Worm (Caenorhabditis elegans): ENCODE data around the gene F46H5.5.

F46H5.5 gene

ce11 chrX:7256891-7257290 lies at the start of gene F46H5.5:
TSS of gene F46H5.5 (minus strand) at chrX:7256991.
- TF ChIP-seq fkh-6 (tag; optimal IDR thresholded peaks at IDR 0.05) (no peak), pqm-1 (tag; optimal IDR thresholded peaks at IDR 0.05) (no peak), elt-4 (tag; optimal IDR thresholded peaks at IDR 0.05) (no peak), pha-4 (tag; optimal IDR thresholded peaks at IDR 0.05) (no peak), tbx-2 (tag; optimal IDR thresholded peaks at IDR 0.05) (no peak), ceh-45 (GFP tag; IDR thresholded peaks at IDR 0.05) (no peak), C08G9.2 (tag; optimal IDR thresholded peaks at IDR 0.05) (no peak)

ce11 chrX:7306434-7306833 lies 49.6 kb upstream of the F46H5.5 start:
- no peak for TF ChIP-seq madf-2 (tag; optimal IDR thresholded peaks at IDR 0.05)
- TF ChIP-seq dve-1 (tag; optimal IDR thresholded peaks at IDR 0.05): peak; percentile 16
- peak; percentile 63 for TF ChIP-seq nfya-1 (tag; optimal IDR thresholded peaks at IDR 0.05)
- peak; percentile 32 for TF ChIP-seq ceh-18 (tag; optimal IDR thresholded peaks at IDR 0.05)

ce11 chrX:7305520-7306186 lies 48.9 kb upstream of the F46H5.5 start, which contains the start of gene sur-5:
TSS of gene sur-5 (minus strand) at chrX:7305570.
- TF ChIP-seq elt-2 (tag; optimal IDR thresholded peaks at IDR 0.05): peak; percentile 87
- TF ChIP-seq unc-55 (GFP tag; optimal IDR thresholded peaks at IDR 0.05): no peak
- no peak for TF ChIP-seq nfya-1 (tag; optimal IDR thresholded peaks at IDR 0.05)
- TF ChIP-seq mec-3 (tag; optimal IDR thresholded peaks at IDR 0.05; ENCODE audit: borderline replicate concordance): no peak

DNA sequence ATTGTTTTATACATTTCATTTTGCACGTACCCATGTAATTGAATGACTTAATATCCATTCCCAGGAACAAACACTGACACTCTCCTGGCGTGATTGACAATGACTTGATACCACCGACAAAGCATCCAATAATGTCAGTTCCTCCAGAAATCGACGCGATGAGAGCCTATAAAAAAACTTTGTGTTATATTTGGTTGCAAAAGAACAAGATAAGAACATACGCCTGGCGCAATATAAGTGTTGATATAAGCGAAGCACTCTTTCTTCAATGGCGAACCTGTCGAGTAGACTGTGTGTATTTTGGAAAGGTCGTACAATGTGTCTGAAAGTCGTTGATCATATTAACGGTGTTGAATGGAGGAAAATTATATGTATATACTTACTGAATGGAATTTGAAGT lies 46.3 kb upstream of the F46H5.5 start:
- no peak for TF ChIP-seq ttx-3 (tag; optimal IDR thresholded peaks at IDR 0.05)
- no peak for TF ChIP-seq ceh-48 (tag; optimal IDR thresholded peaks at IDR 0.05)
- TF ChIP-seq eyg-1 (tag; optimal IDR thresholded peaks at IDR 0.05): no peak
- no peak for TF ChIP-seq tbx-2 (tag; optimal IDR thresholded peaks at IDR 0.05)
- TF ChIP-seq ztf-16 (tag; optimal IDR thresholded peaks at IDR 0.05): no peak

- no peak for TF ChIP-seq madf-2 (tag; optimal IDR thresholded peaks at IDR 0.05)
These were observed 41.9 kb upstream of the F46H5.5 start, which contains the start of gene K03A1.4 for ce11 chrX:7298652-7299051. TSS of gene K03A1.4 (minus strand) at chrX:7298752.

ce11 chrX:7296310-7296709 lies 39.5 kb upstream of the F46H5.5 start:
- TF ChIP-seq dmd-4 (tag; optimal IDR thresholded peaks at IDR 0.05; ENCODE audit: borderline replicate concordance): no peak
- TF ChIP-seq ets-4 (tag; optimal IDR thresholded peaks at IDR 0.05): no peak

DNA sequence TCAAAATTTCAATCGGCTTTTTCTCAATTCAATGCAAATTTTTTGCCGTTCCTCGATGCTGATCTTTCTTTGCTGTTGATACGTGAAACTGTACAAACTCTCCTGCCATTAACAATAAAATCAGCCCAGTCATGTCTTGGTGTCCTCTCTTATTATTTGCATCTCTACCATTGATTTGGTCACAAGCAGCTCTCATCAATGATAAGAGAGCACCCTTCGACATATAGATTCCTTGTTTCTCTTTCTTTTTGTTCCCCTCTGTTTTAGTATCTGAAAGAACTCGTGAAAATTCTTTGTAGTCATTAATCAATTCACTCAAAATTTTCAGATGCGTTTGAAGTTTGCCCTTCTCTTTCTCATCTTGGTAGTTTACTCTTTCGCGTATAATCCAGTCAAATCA lies 35.0 kb upstream of the F46H5.5 start, which contains the start of gene lron-7:
TSS of gene lron-7 (plus strand) at position 323 of the 400 bp plus-strand sequence.
- TF ChIP-seq ceh-31 (tag; optimal IDR thresholded peaks at IDR 0.05): no peak
- TF ChIP-seq pqm-1 (tag; optimal IDR thresholded peaks at IDR 0.05): no peak
- no peak for TF ChIP-seq che-1 (tag; optimal IDR thresholded peaks at IDR 0.05)
- no peak for TF ChIP-seq Y22D7AL.16 (tag; optimal IDR thresholded peaks at IDR 0.05)
- TF ChIP-seq fkh-6 (tag; optimal IDR thresholded peaks at IDR 0.05): no peak
- TF ChIP-seq K09A11.1 (tag; optimal IDR thresholded peaks at IDR 0.05; ENCODE audit: insufficient read depth): no peak
- TF ChIP-seq dmd-4 (tag; optimal IDR thresholded peaks at IDR 0.05; ENCODE audit: borderline replicate concordance): no peak
- TF ChIP-seq sox-4 (tag; optimal IDR thresholded peaks at IDR 0.05): no peak
- no peak for TF ChIP-seq zip-5 (tag; optimal IDR thresholded peaks at IDR 0.05)
- TF ChIP-seq ztf-16 (tag; optimal IDR thresholded peaks at IDR 0.05): no peak
- no peak for TF ChIP-seq ets-4 (tag; optimal IDR thresholded peaks at IDR 0.05)
- no peak for TF ChIP-seq pat-9 (tag; optimal IDR thresholded peaks at IDR 0.05)
- TF ChIP-seq unc-42 (tag; optimal IDR thresholded peaks at IDR 0.05): no peak
- no peak for TF ChIP-seq T23F11.4 (GFP tag; optimal IDR thresholded peaks at IDR 0.05)
- no peak for TF ChIP-seq hlh-6 (tag; optimal IDR thresholded peaks at IDR 0.05)
- no peak for TF ChIP-seq ceh-9 (tag; optimal IDR thresholded peaks at IDR 0.05)
- no peak for TF ChIP-seq unc-55 (GFP tag; optimal IDR thresholded peaks at IDR 0.05)
